Worm (Caenorhabditis elegans) whole organism, mixed stage, embryonic: Measurements from ENCODE around the gene C46C11.3.

Experiments used
- bed-3 ChIP-seq: fragments of 200-800 bp; sonication (Bioruptor generic); optimal IDR thresholded peaks from 3 replicates; lab custom pipeline; 2018; ENCODE audit warnings: mild to moderate bottlenecking, missing genetic modification characterization, moderate library complexity, missing compliant biosample characterization
- elt-1 ChIP-seq: sonication (generic microtip); optimal IDR thresholded peaks from 2 replicates; lab custom pipeline; 2017; ENCODE audit warnings: missing genetic modification characterization, mild to moderate bottlenecking, missing compliant biosample characterization, antibody characterized with exemption, moderate library complexity, borderline replicate concordance; ENCODE audit not compliant: insufficient read depth
- nhr-76 ChIP-seq: sonication (generic microtip); optimal IDR thresholded peaks from 2 replicates; lab custom pipeline; 2017; ENCODE audit warnings: missing biosample characterization, missing genetic modification characterization
- snpc-4 ChIP-seq: fragments of 150-350 bp; optimal IDR thresholded peaks from 2 replicates; lab custom pipeline; 2014; ENCODE audit warnings: missing biosample characterization, missing genetic modification characterization

DNA sequence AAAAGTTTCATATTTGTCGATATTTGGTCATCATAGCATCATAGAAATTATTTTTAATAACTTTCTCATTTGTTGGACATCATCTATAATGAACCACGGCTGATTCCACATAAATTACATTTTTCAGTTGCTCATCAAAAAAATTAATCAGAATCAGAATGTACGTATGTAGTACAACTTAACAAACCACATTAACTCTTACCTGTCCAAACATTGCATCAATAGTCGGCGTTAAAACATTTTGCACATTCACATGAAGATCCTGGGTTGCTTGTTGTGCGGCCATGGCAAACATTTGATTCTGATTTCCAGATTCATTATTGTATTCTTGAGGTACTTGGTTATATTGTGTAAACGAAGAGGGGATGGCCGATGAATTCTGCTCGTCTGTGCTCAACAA lies 36.2 kb downstream of the C46C11.3 start:
- TF ChIP-seq snpc-4 (no peak), bed-3 (GFP tag; lab: Kevin White, UChicago) (no peak), elt-1 (tag; lab: Kevin White, UChicago) (no peak), nhr-76 (tag; lab: Kevin White, UChicago) (no peak)
